Fruit fly (Drosophila melanogaster) whole organism, embryonic: Measurements from ENCODE around the gene CG6928.
A peak's percentile ranks its signal among the peaks of the same experiment; 100 is the strongest.

Experiments used
- Ada2b ChIP-seq: fragments of 200-800 bp; sonication (Bioruptor generic); IDR thresholded peaks from 2 replicates; pipeline ENCODE4 v1.3.6; 2022; ENCODE audit warnings: missing biosample characterization, missing genetic modification characterization
- Blimp-1 ChIP-seq: fragments of 200-800 bp; sonication (Bioruptor generic); optimal IDR thresholded peaks from 3 replicates; lab custom pipeline; 2018; ENCODE audit warnings: missing biosample characterization, missing genetic modification characterization, mild to moderate bottlenecking, moderate library complexity, missing genetic modification reagents
- Bteb2 ChIP-seq: fragments of 200-800 bp; sonication (Bioruptor generic); optimal IDR thresholded peaks from 2 replicates; lab custom pipeline; 2016; ENCODE audit warnings: missing biosample characterization, missing genetic modification characterization
- CG10462 ChIP-seq: fragments of 200-800 bp; sonication (Bioruptor generic); optimal IDR thresholded peaks from 2 replicates; lab custom pipeline; 2016; ENCODE audit warnings: missing biosample characterization, missing genetic modification characterization
- CG10543 ChIP-seq: fragments of 200-800 bp; sonication (Bioruptor generic); optimal IDR thresholded peaks from 3 replicates; lab custom pipeline; 2017; ENCODE audit warnings: missing biosample characterization, mild to moderate bottlenecking, missing genetic modification characterization, moderate library complexity
- CG10959 ChIP-seq: fragments of 200-800 bp; sonication (Bioruptor generic); IDR thresholded peaks from 2 replicates; pipeline ENCODE4 v1.3.6; 2022; ENCODE audit warnings: missing biosample characterization, missing genetic modification characterization
- CG10979 ChIP-seq: fragments of 200-800 bp; sonication (Bioruptor generic); optimal IDR thresholded peaks from 2 replicates; lab custom pipeline; 2018; ENCODE audit warnings: missing biosample characterization, mild to moderate bottlenecking, missing genetic modification characterization, moderate library complexity
- CG11723 ChIP-seq: fragments of 200-800 bp; sonication (Bioruptor generic); optimal IDR thresholded peaks from 2 replicates; lab custom pipeline; 2017; ENCODE audit warnings: missing biosample characterization, mild to moderate bottlenecking, missing genetic modification characterization
- CG13296 ChIP-seq: fragments of 200-800 bp; sonication (Bioruptor generic); optimal IDR thresholded peaks from 3 replicates; lab custom pipeline; 2018; ENCODE audit warnings: missing biosample characterization, mild to moderate bottlenecking, missing genetic modification characterization
- CG13424 ChIP-seq: fragments of 200-800 bp; sonication (Bioruptor generic); optimal IDR thresholded peaks from 2 replicates; lab custom pipeline; 2019; ENCODE audit warnings: missing biosample characterization, mild to moderate bottlenecking, missing genetic modification characterization, moderate library complexity
- CG13894 ChIP-seq: fragments of 200-800 bp; sonication (Bioruptor generic); optimal IDR thresholded peaks from 3 replicates; lab custom pipeline; 2018; ENCODE audit warnings: missing biosample characterization, mild to moderate bottlenecking, missing genetic modification characterization, moderate library complexity
- CG14710 ChIP-seq: fragments of 200-800 bp; sonication (Bioruptor generic); optimal IDR thresholded peaks from 3 replicates; lab custom pipeline; 2019; ENCODE audit warnings: missing biosample characterization, mild to moderate bottlenecking, missing genetic modification characterization, moderate library complexity
- CG17829 ChIP-seq: fragments of 200-800 bp; optimal IDR thresholded peaks from 2 replicates; lab custom pipeline; 2019; ENCODE audit warnings: missing biosample characterization, mild to moderate bottlenecking, missing genetic modification characterization, moderate library complexity
- CG2199 ChIP-seq: fragments of 200-800 bp; sonication (Bioruptor generic); IDR thresholded peaks from 3 replicates; pipeline ENCODE4 v1.3.6; 2022; ENCODE audit warnings: missing biosample characterization, missing genetic modification characterization
- CG42726 ChIP-seq: fragments of 200-800 bp; sonication (Bioruptor generic); IDR thresholded peaks from 2 replicates; pipeline ENCODE4 v1.3.6; 2022; ENCODE audit warnings: missing biosample characterization, missing genetic modification characterization; ENCODE audit not compliant: partially characterized antibody
- CG7987 ChIP-seq: fragments of 200-800 bp; sonication (Bioruptor generic); optimal IDR thresholded peaks from 2 replicates; lab custom pipeline; 2018; ENCODE audit warnings: missing biosample characterization, mild to moderate bottlenecking, missing genetic modification characterization, moderate library complexity
- CG9727 ChIP-seq: fragments of 200-800 bp; sonication (Bioruptor generic); optimal IDR thresholded peaks from 3 replicates; lab custom pipeline; 2017; ENCODE audit warnings: missing biosample characterization, mild to moderate bottlenecking, missing genetic modification characterization
- CG9876 ChIP-seq: fragments of 200-800 bp; sonication (Bioruptor generic); optimal IDR thresholded peaks from 2 replicates; lab custom pipeline; 2016; ENCODE audit warnings: missing biosample characterization, missing genetic modification characterization
- D19A ChIP-seq: fragments of 200-800 bp; optimal IDR thresholded peaks from 3 replicates; lab custom pipeline; 2019; ENCODE audit warnings: missing biosample characterization, mild to moderate bottlenecking, missing genetic modification characterization, moderate library complexity
- D19B ChIP-seq: fragments of 200-800 bp; sonication (Bioruptor generic); optimal IDR thresholded peaks from 2 replicates; lab custom pipeline; 2017; ENCODE audit warnings: missing biosample characterization, mild to moderate bottlenecking, missing genetic modification characterization
- Dip2 ChIP-seq: fragments of 200-800 bp; sonication (Bioruptor generic); IDR thresholded peaks from 2 replicates; pipeline ENCODE4 v1.3.6; 2022; ENCODE audit warnings: missing biosample characterization, missing genetic modification characterization
- Dll ChIP-seq: fragments of 200-800 bp; sonication (Bioruptor generic); IDR thresholded peaks from 4 replicates; pipeline ENCODE4 v1.3.6; 2022; ENCODE audit warnings: missing biosample characterization, missing genetic modification characterization; ENCODE audit not compliant: partially characterized antibody
- Ets65A ChIP-seq: fragments of 200-800 bp; sonication (Bioruptor generic); peaks from one replicate; lab custom pipeline; 2016; ENCODE audit warnings: missing biosample characterization, missing genetic modification characterization
- Ets97D ChIP-seq: fragments of 200-800 bp; sonication (Bioruptor generic); optimal IDR thresholded peaks from 3 replicates; lab custom pipeline; 2016; ENCODE audit warnings: missing biosample characterization, missing genetic modification characterization
- Gug ChIP-seq: fragments of 200-800 bp; sonication (Bioruptor generic); IDR thresholded peaks from 4 replicates; pipeline ENCODE4 v1.3.6; 2022; ENCODE audit warnings: missing biosample characterization, missing genetic modification characterization
- HLH54F ChIP-seq: fragments of 200-800 bp; sonication (Bioruptor generic); optimal IDR thresholded peaks from 3 replicates; lab custom pipeline; 2016; ENCODE audit warnings: missing biosample characterization, missing genetic modification characterization
- Hr3 ChIP-seq: fragments of 200-800 bp; sonication (Bioruptor generic); optimal IDR thresholded peaks from 3 replicates; lab custom pipeline; 2016; ENCODE audit warnings: missing biosample characterization, missing genetic modification characterization
- Hr51 ChIP-seq, 2 experiments: fragments of 200-800 bp; sonication (Bioruptor generic); optimal IDR thresholded peaks; 2 replicates in 1 of 2; 3 replicates in 1 of 2; lab custom pipeline; 2016 to 2018; ENCODE audit warnings: missing biosample characterization in 2 of 2, missing genetic modification characterization in 2 of 2, mild to moderate bottlenecking in 1 of 2, moderate library complexity in 1 of 2
- Med ChIP-seq: fragments of 200-800 bp; sonication (Bioruptor generic); peaks from one replicate; lab custom pipeline; 2016; ENCODE audit warnings: missing biosample characterization, missing genetic modification characterization, mild to moderate bottlenecking, inconsistent platforms, moderate library complexity
- Oli ChIP-seq: fragments of 200-800 bp; sonication (Bioruptor generic); optimal IDR thresholded peaks from 2 replicates; lab custom pipeline; 2018; ENCODE audit warnings: missing biosample characterization, mild to moderate bottlenecking, missing genetic modification characterization, moderate library complexity
- Xrp1 ChIP-seq: fragments of 200-800 bp; sonication (Bioruptor generic); IDR thresholded peaks from 2 replicates; pipeline ENCODE4 v1.3.6; 2022; ENCODE audit warnings: missing biosample characterization, missing genetic modification characterization
- ara ChIP-seq: fragments of 200-800 bp; sonication (Bioruptor generic); IDR thresholded peaks from 2 replicates; pipeline ENCODE4 v1.3.6; 2022; ENCODE audit warnings: missing biosample characterization, missing genetic modification characterization
- bsh ChIP-seq, 2 experiments: fragments of 200-800 bp; sonication (Bioruptor generic); optimal IDR thresholded peaks; 2 replicates each; lab custom pipeline; 2017 to 2018; ENCODE audit warnings: mild to moderate bottlenecking in 2 of 2, missing biosample characterization in 2 of 2, missing genetic modification characterization in 2 of 2, moderate library complexity in 1 of 2
- ewg ChIP-seq: fragments of 200-800 bp; sonication (Bioruptor generic); optimal IDR thresholded peaks from 3 replicates; lab custom pipeline; 2017; ENCODE audit warnings: mild to moderate bottlenecking, missing biosample characterization, missing genetic modification reagents, missing genetic modification characterization
- fd102C ChIP-seq: fragments of 200-800 bp; sonication (Bioruptor generic); optimal IDR thresholded peaks from 2 replicates; lab custom pipeline; 2018; ENCODE audit warnings: missing biosample characterization, mild to moderate bottlenecking, missing genetic modification characterization, moderate library complexity
- gem ChIP-seq: fragments of 200-800 bp; sonication (Bioruptor generic); optimal IDR thresholded peaks from 2 replicates; lab custom pipeline; 2019; ENCODE audit warnings: missing biosample characterization, mild to moderate bottlenecking, missing genetic modification characterization, moderate library complexity
- kay ChIP-seq: fragments of 200-800 bp; sonication (Bioruptor generic); optimal IDR thresholded peaks from 2 replicates; lab custom pipeline; 2016; ENCODE audit warnings: missing biosample characterization, missing genetic modification characterization
- knrl ChIP-seq: fragments of 200-800 bp; sonication (Bioruptor generic); IDR thresholded peaks from 3 replicates; pipeline ENCODE4 v1.3.6; 2022; ENCODE audit warnings: missing biosample characterization, missing genetic modification characterization; ENCODE audit not compliant: partially characterized antibody
- mam ChIP-seq: fragments of 200-800 bp; sonication (Bioruptor generic); optimal IDR thresholded peaks from 3 replicates; lab custom pipeline; 2016; ENCODE audit warnings: missing biosample characterization, missing genetic modification characterization
- nom ChIP-seq: fragments of 200-800 bp; sonication (Bioruptor generic); optimal IDR thresholded peaks from 2 replicates; lab custom pipeline; 2017; ENCODE audit warnings: missing biosample characterization, missing genetic modification characterization, mild to moderate bottlenecking, moderate library complexity, missing genetic modification reagents
- sens ChIP-seq: fragments of 200-800 bp; sonication (Bioruptor generic); peaks from one replicate; lab custom pipeline; 2016; ENCODE audit warnings: missing biosample characterization, missing genetic modification characterization
- sob ChIP-seq: fragments of 200-800 bp; sonication (Bioruptor generic); IDR thresholded peaks from 2 replicates; pipeline ENCODE4 v1.3.6; 2022; ENCODE audit warnings: missing biosample characterization, missing genetic modification characterization
- stwl ChIP-seq: fragments of 200-800 bp; sonication (Bioruptor generic); optimal IDR thresholded peaks from 3 replicates; lab custom pipeline; 2018; ENCODE audit warnings: missing biosample characterization, mild to moderate bottlenecking, missing genetic modification characterization, moderate library complexity
- tio ChIP-seq: fragments of 200-800 bp; sonication (Bioruptor generic); optimal IDR thresholded peaks from 2 replicates; lab custom pipeline; 2017; ENCODE audit warnings: missing biosample characterization, missing genetic modification characterization, inconsistent platforms
- trem ChIP-seq: fragments of 200-800 bp; optimal IDR thresholded peaks from 3 replicates; lab custom pipeline; 2019; ENCODE audit warnings: missing biosample characterization, mild to moderate bottlenecking, missing genetic modification characterization, moderate library complexity
- wor ChIP-seq: fragments of 200-800 bp; sonication (Bioruptor generic); IDR thresholded peaks from 2 replicates; pipeline ENCODE4 v1.3.6; 2022; ENCODE audit warnings: missing biosample characterization, missing genetic modification characterization

CG6928 gene

DNA sequence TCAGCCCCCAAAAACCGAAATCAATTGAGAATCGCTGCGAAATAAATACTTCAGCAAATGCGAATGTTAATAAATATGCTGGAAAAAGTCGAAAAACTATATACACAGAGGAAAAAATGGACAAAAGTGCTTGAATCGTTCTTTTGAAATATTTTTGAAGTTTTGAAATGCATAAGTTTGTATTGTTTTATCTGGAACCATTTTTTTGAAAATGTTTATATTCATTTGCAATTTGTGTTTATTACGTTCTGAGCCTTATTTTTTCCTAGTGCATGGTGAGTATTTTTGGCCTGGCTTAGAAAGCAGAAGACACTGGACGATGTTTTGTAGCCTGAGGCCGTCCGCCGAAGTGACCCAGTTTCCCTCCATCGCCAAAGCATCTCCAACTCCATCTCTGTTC lies 22.0 kb downstream of the CG6928 start (continued):
- TF ChIP-seq CG13894 (tag; lab: Kevin White, UChicago) (no peak), wor (GFP tag; lab: Robert Waterston, UW) (no peak)

DNA sequence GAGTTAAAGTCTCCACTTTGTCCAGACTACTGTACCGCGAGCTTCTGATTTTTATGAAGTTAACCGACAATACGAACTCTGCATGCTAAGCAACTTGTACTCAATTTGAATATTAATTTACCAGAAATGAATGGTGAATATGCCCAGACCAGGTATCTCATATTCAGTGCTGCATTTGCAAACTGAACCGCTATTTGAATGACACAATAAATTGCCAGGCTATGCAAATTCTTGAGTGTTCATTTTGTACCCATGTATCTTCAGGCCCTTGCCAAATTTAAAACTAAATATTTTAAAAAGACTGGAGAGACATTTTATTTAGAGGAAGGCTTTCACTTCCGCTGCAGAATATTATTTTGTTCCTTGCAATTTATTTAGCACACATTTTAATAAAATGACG lies 25.0 kb downstream of the CG6928 start:
- no peak for TF ChIP-seq CG13296 (GFP tag; lab: Kevin White, UChicago)
- TF ChIP-seq CG2199 (GFP tag; lab: Robert Waterston, UW) = no peak
- no peak for TF ChIP-seq Hr3 (GFP tag; lab: Kevin White, UChicago)
- no peak for TF ChIP-seq CG10543 (GFP tag; lab: Kevin White, UChicago)
- no peak for TF ChIP-seq Ets97D (GFP tag; lab: Kevin White, UChicago)
- no peak for TF ChIP-seq HLH54F
- no peak for TF ChIP-seq CG9727 (GFP tag; lab: Kevin White, UChicago)
- no peak for TF ChIP-seq tio (GFP tag; lab: Kevin White, UChicago)
- no peak for TF ChIP-seq CG11723 (GFP tag; lab: Kevin White, UChicago)
- no peak for TF ChIP-seq Dll (GFP tag; lab: Robert Waterston, UW)
- no peak for TF ChIP-seq ara
- TF ChIP-seq sob (GFP tag; lab: Robert Waterston, UW) = no peak
- no peak for TF ChIP-seq CG7987
- TF ChIP-seq trem (tag; lab: Kevin White, UChicago) = no peak
- no peak for TF ChIP-seq kay (GFP tag; lab: Kevin White, UChicago)
- TF ChIP-seq Dip2 (GFP tag; lab: Robert Waterston, UW) = no peak
- TF ChIP-seq CG14710 (tag; lab: Kevin White, UChicago) = no peak
- TF ChIP-seq ewg (GFP tag; lab: Kevin White, UChicago) = no peak
- no peak for TF ChIP-seq mam (GFP tag; lab: Kevin White, UChicago)

DNA sequence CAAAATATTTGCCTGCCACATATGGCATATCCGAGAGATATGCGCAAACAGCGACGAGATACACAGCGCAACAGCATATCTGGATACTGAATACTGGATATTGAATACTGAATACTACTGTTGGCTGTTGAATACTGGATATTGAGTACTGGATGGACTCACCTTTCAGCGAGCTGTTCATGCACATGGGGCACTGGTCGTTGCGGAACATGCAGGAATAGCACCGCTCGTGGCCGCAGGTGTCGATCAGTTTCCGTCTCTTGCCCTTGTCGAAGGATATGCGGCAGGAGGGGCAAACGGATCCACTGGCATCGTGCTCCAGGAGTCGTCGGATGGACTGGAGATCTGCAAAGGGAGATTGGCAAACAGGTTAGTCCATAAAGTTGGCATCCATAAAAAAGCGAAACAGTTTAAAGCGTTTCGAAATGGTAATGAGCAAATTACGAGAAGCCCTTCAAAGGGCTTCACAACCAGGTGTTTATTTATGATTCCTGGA lies 25.6 kb downstream of the CG6928 start:
- 0 out of 2 replicates have a peak, but pooled peaks have one; percentile 23 for TF ChIP-seq CG42726 (GFP tag; lab: Robert Waterston, UW)
- no peak for TF ChIP-seq Bteb2 (GFP tag; lab: Kevin White, UChicago)
- no peak for TF ChIP-seq CG13424 (tag; lab: Kevin White, UChicago)
- peak; percentile 71 for TF ChIP-seq Ets65A
- TF ChIP-seq nom (GFP tag; lab: Kevin White, UChicago) = peak; percentile 11
- no peak for TF ChIP-seq CG10959 (GFP tag; lab: Robert Waterston, UW)
- no peak for TF ChIP-seq Ada2b (GFP tag; lab: Robert Waterston, UW)
- TF ChIP-seq CG9876 (GFP tag; lab: Kevin White, UChicago) = no peak
- no peak for TF ChIP-seq CG10979 (tag; lab: Kevin White, UChicago)
- TF ChIP-seq fd102C (GFP tag; lab: Kevin White, UChicago) = no peak

DNA sequence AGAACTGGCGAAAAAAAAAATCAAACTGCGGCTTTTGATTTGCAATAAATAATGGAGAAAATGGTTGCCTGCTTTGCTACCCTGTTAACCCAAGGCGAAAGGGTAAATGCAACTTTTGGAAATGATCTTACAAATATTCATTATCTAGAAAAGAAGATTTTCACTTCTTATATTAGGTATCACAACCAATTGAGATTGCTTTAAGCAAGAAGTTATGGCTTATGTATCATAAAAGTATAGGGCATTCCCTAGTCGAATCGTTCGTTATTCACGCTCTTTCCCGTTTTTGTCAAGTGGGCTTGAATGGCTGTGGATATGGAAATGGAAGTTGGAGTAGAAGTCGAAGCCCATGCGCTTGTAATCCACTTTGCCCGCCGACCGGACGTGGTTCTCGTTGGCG lies 27.6 kb downstream of the CG6928 start:
- TF ChIP-seq Hr51 (GFP tag; optimal IDR thresholded peaks at IDR 0.05; lab: Kevin White, UChicago) (peak in 1 of 2 experiments; percentile 3), sens (GFP tag; lab: Kevin White, UChicago) (peak; percentile 60), knrl (GFP tag; lab: Robert Waterston, UW) (no peak), bsh (GFP tag; optimal IDR thresholded peaks at IDR 0.05; lab: Kevin White, UChicago) (peak; percentile 26 to 44), D19B (GFP tag; lab: Kevin White, UChicago) (peak; percentile 18), D19A (tag; lab: Kevin White, UChicago) (peak; percentile 19), Blimp-1 (GFP tag; lab: Kevin White, UChicago) (peak; percentile 44), stwl (tag; lab: Kevin White, UChicago) (no peak), Oli (tag; lab: Kevin White, UChicago) (peak; percentile 16), ara (0 out of 2 replicates have a peak, but pooled peaks have one; percentile 6), Med (peak; percentile 9), CG17829 (peak; percentile 9), Xrp1 (GFP tag; lab: Robert Waterston, UW) (peak; percentile 22; the same call in 1 of the 2 replicates), gem (tag; lab: Kevin White, UChicago) (peak; percentile 10), CG10462 (GFP tag; lab: Kevin White, UChicago) (no peak), CG10979 (tag; lab: Kevin White, UChicago) (peak; percentile 43), Gug (no peak)
